Worm (Caenorhabditis elegans) whole organism, young adult: ENCODE results near the gene col-171.

ENCODE experiments used
- B0019.2 ChIP-seq: fragments of 200-800 bp; sonication (Bioruptor generic); conservative IDR thresholded peaks from 2 replicates; pipeline ENCODE4 v1.3.6; 2022; ENCODE audit warnings: missing genetic modification reagents, missing genetic modification characterization, missing compliant biosample characterization
- F33H1.4 ChIP-seq: fragments of 200-800 bp; sonication (Bioruptor generic); IDR thresholded peaks from 2 replicates; pipeline ENCODE4 v1.3.6; 2022; ENCODE audit warnings: missing genetic modification reagents, missing genetic modification characterization, missing compliant biosample characterization
- aptf-2 ChIP-seq: fragments of 200-800 bp; sonication (Bioruptor generic); conservative IDR thresholded peaks from 2 replicates; pipeline ENCODE4 v1.3.6; 2022; ENCODE audit warnings: missing genetic modification reagents, missing genetic modification characterization, missing compliant biosample characterization
- attf-6 ChIP-seq: fragments of 200-800 bp; sonication (Bioruptor generic); IDR thresholded peaks from 2 replicates; pipeline ENCODE4 v1.3.6; 2022; ENCODE audit warnings: missing genetic modification reagents, missing genetic modification characterization, missing compliant biosample characterization
- cebp-2 ChIP-seq: fragments of 200-800 bp; sonication (Bioruptor generic); IDR thresholded peaks from 2 replicates; pipeline ENCODE4 v1.3.6; 2022; ENCODE audit warnings: missing genetic modification characterization, missing compliant biosample characterization
- ekl-4 ChIP-seq: fragments of 200-800 bp; sonication (Bioruptor generic); IDR thresholded peaks from 2 replicates; pipeline ENCODE4 v1.3.6; 2022; ENCODE audit warnings: missing genetic modification reagents, missing genetic modification characterization, missing compliant biosample characterization
- ets-4 ChIP-seq: fragments of 200-800 bp; sonication (Bioruptor generic); optimal IDR thresholded peaks from 2 replicates; lab custom pipeline; 2018; ENCODE audit warnings: mild to moderate bottlenecking, missing genetic modification characterization, missing compliant biosample characterization
- let-526 ChIP-seq: fragments of 200-800 bp; sonication (Bioruptor generic); IDR thresholded peaks from 2 replicates; pipeline ENCODE4 v1.3.6; 2022; ENCODE audit warnings: missing genetic modification reagents, missing genetic modification characterization, missing compliant biosample characterization
- nhr-27 ChIP-seq: fragments of 200-800 bp; sonication (Bioruptor generic); optimal IDR thresholded peaks from 2 replicates; lab custom pipeline; 2018; ENCODE audit warnings: mild to moderate bottlenecking, missing genetic modification characterization, moderate library complexity, missing compliant biosample characterization
- sdz-38 ChIP-seq: sonication (generic microtip); optimal IDR thresholded peaks from 2 replicates; lab custom pipeline; 2016; ENCODE audit warnings: missing genotype, missing genetic modification characterization, missing compliant biosample characterization
- ztf-18 ChIP-seq: sonication (generic microtip); optimal IDR thresholded peaks from 2 replicates; lab custom pipeline; 2016; ENCODE audit warnings: missing genotype, mild to moderate bottlenecking, missing genetic modification characterization, missing compliant biosample characterization

DNA sequence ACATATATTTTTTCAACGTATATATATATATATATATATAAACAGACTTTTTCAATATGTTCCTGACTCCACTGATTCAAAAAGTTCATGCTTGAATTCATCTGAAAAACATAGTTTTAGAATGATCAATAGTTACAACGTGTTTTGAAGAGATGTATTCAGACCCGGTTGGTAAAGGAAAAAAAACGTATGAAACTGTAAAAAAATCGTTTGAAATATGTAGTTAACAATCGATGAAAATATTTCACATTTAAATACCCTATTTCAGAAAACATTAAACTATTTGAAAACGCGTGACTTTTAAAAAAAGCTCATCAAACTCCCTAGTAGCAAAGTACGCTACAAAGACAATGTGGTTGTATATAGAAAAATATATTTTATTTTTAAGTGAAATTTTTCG is 26.6 kb downstream of the col-171 start, which contains the start of gene C03B1.14:
- TF ChIP-seq attf-6 (no peak), nhr-27 (no peak), let-526 (GFP tag; lab: Robert Waterston, UW) (no peak), F33H1.4 (GFP tag; lab: Robert Waterston, UW) (no peak), aptf-2 (GFP tag; lab: Robert Waterston, UW) (no peak), B0019.2 (GFP tag; lab: Robert Waterston, UW) (no peak), cebp-2 (GFP tag; lab: Robert Waterston, UW) (no peak), sdz-38 (tag; lab: Kevin White, UChicago) (no peak), ekl-4 (GFP tag; lab: Robert Waterston, UW) (no peak), ztf-18 (no peak), ets-4 (GFP tag; lab: Kevin White, UChicago) (no peak)
